Worm (Caenorhabditis elegans): ENCODE data around the gene sprr-1.

sprr-1 gene

ce11 chrX:15441686-15442067, 24.4 kb upstream of the sprr-1 start, which contains the start of gene nkat-3:
Gene nkat-3 (plus strand): TSS chrX:15441731.
- no peak for TF ChIP-seq fos-1 (tag; optimal IDR thresholded peaks at IDR 0.05)
- TF ChIP-seq nhr-76 (tag; optimal IDR thresholded peaks at IDR 0.05), result no peak
- TF ChIP-seq mab-9 (GFP tag; IDR thresholded peaks at IDR 0.05), result no peak
- no peak for TF ChIP-seq tbx-2 (tag; optimal IDR thresholded peaks at IDR 0.05)
- TF ChIP-seq unc-130 (tag; optimal IDR thresholded peaks at IDR 0.05), result no peak
- TF ChIP-seq snpc-4 (tag; optimal IDR thresholded peaks at IDR 0.05), result no peak
- TF ChIP-seq hlh-4 (tag; optimal IDR thresholded peaks at IDR 0.05), result no peak
- TF ChIP-seq ceh-90 (tag; optimal IDR thresholded peaks at IDR 0.05), result no peak
- TF ChIP-seq swsn-7 (tag; optimal IDR thresholded peaks at IDR 0.05), result no peak
- TF ChIP-seq pqm-1 (tag; optimal IDR thresholded peaks at IDR 0.05), result no peak

- no peak for TF ChIP-seq nhr-90 (tag; optimal IDR thresholded peaks at IDR 0.05; ENCODE audit: poor library complexity)
- TF ChIP-seq blmp-1 (tag; optimal IDR thresholded peaks at IDR 0.05), result peak; percentile 38
- peak; percentile 81 for TF ChIP-seq nhr-85 (tag)
- TF ChIP-seq lin-14 (GFP tag; optimal IDR thresholded peaks at IDR 0.05), result peak; percentile 61
- TF ChIP-seq lin-35 (GFP tag; optimal IDR thresholded peaks at IDR 0.05), result no peak
- TF ChIP-seq nhr-19 (GFP tag; conservative IDR thresholded peaks at IDR 0.05), result 0 out of 2 replicates have a peak, but pooled peaks have one; percentile 5
- peak; percentile 75 for TF ChIP-seq grh-1 (GFP tag; IDR thresholded peaks at IDR 0.05)
Observed at ce11 chrX:15446292-15446794, 19.8 kb upstream of the sprr-1 start, which contains the start of gene R03A10.5. Gene R03A10.5 (plus strand): TSS chrX:15446722.

ce11 chrX:15465050-15465449, 1.1 kb upstream of the sprr-1 start:
- TF ChIP-seq nhr-76 (tag; optimal IDR thresholded peaks at IDR 0.05) (no peak), zag-1 (tag; optimal IDR thresholded peaks at IDR 0.05) (no peak), hlh-17 (GFP tag; optimal IDR thresholded peaks at IDR 0.05; ENCODE audit: borderline replicate concordance) (no peak), lin-13 (GFP tag; optimal IDR thresholded peaks at IDR 0.05) (no peak), snpc-4 (tag; optimal IDR thresholded peaks at IDR 0.05) (no peak), fkh-10 (GFP tag; optimal IDR thresholded peaks at IDR 0.05) (no peak), sox-4 (tag; optimal IDR thresholded peaks at IDR 0.05) (no peak), F16B12.6 (tag; optimal IDR thresholded peaks at IDR 0.05) (no peak), efl-1 (optimal IDR thresholded peaks at IDR 0.05) (no peak), efl-1 (GFP tag; optimal IDR thresholded peaks at IDR 0.05 in 1 of 2) (no peak), sup-37 (GFP tag; optimal IDR thresholded peaks at IDR 0.05) (no peak), hlh-4 (tag; optimal IDR thresholded peaks at IDR 0.05) (no peak), elt-2 (tag; optimal IDR thresholded peaks at IDR 0.05) (no peak), grh-1 (GFP tag; IDR thresholded peaks at IDR 0.05) (no peak), rnt-1 (tag; optimal IDR thresholded peaks at IDR 0.05) (no peak), xbp-1 (tag; optimal IDR thresholded peaks at IDR 0.05) (no peak), unc-62 (GFP tag; optimal IDR thresholded peaks at IDR 0.05) (no peak), nhr-12 (tag; optimal IDR thresholded peaks at IDR 0.05) (no peak), ceh-90 (tag; optimal IDR thresholded peaks at IDR 0.05) (no peak)

ce11 chrX:15468657-15469056, 2.6 kb downstream of the sprr-1 start:
- TF ChIP-seq snpc-4 (tag; optimal IDR thresholded peaks at IDR 0.05) (peak; percentile 24), egl-27 (tag; optimal IDR thresholded peaks at IDR 0.05) (no peak), ceh-88 (GFP tag; IDR thresholded peaks at IDR 0.05) (no peak)

- TF ChIP-seq fkh-10 (GFP tag; optimal IDR thresholded peaks at IDR 0.05), result no peak
- TF ChIP-seq unc-86 (tag; optimal IDR thresholded peaks at IDR 0.05), result no peak
- TF ChIP-seq nhr-85 (tag), result peak; percentile 68
Observed at ce11 chrX:15469957-15470548, 4.0 kb downstream of the sprr-1 start.

Data from whole organism, L1 larva.